Worm (Caenorhabditis elegans) whole organism, L4/young adult: Measurements from ENCODE around the gene srw-7.

Experiments
- W03F9.2 ChIP-seq: fragments of 150-350 bp; optimal IDR thresholded peaks from 2 replicates; lab custom pipeline; 2014; ENCODE audit warnings: missing biosample characterization, missing genetic modification characterization
- dao-5 ChIP-seq: sonication (generic microtip); optimal IDR thresholded peaks from 2 replicates; lab custom pipeline; 2016; ENCODE audit warnings: missing genotype, missing genetic modification characterization, moderate library complexity, missing compliant biosample characterization
- him-1 ChIP-seq: sonication (generic microtip); optimal IDR thresholded peaks from 2 replicates; lab custom pipeline; 2016; ENCODE audit warnings: missing genotype, missing genetic modification reagents, missing genetic modification characterization, missing compliant biosample characterization

The srw-7 gene

DNA sequence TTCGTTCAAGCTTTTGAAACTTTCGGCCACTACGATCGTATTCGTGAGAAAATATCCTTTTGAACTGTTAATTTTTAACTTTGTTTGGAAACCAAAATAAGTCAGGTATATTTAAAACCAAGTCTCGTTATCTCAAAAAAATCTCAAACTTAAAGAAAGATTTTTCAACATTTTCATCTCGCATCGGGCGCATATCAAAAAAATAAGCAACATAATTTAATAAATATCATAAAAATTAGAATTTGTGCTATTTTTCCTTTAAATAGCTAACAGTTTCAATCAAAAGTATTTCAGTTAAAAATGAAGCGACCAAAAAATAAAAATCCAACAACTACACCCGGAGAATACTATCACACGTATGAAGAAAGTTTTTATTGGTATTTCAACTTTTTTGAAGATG lies at the start of gene srw-7:
TSS of gene srw-7 (plus strand) at position 301 of the 400 bp plus-strand sequence.
- TF ChIP-seq W03F9.2 (tag; lab: Kevin White, UChicago) (no peak), him-1 (tag; lab: Kevin White, UChicago) (no peak), dao-5 (tag; lab: Kevin White, UChicago) (no peak)

DNA sequence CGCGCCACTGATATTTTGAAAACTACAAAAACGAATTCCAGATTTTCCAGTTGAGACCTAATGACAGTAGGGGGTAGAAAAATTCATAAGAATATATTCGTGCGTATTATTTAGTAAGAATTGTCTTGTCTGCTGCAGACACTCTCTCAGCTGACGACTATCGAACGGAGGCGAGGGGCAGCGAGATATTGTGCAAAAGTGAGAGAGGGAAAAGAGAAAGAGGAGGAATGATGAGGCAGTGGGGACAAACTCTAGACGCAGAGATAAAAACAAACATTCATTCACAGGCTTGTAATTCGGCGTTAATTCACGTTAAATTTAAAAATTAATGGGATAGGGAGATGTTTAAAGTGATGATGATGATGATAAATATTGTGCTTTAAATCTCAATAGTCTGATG lies 49.2 kb upstream of the srw-7 start, which contains the start of gene gid-7:
TSS of gene gid-7 (minus strand) at position 188 of the 400 bp plus-strand sequence.
- no peak for TF ChIP-seq W03F9.2 (tag; lab: Kevin White, UChicago)
- TF ChIP-seq dao-5 (tag; lab: Kevin White, UChicago) = no peak
- no peak for TF ChIP-seq him-1 (tag; lab: Kevin White, UChicago)

DNA sequence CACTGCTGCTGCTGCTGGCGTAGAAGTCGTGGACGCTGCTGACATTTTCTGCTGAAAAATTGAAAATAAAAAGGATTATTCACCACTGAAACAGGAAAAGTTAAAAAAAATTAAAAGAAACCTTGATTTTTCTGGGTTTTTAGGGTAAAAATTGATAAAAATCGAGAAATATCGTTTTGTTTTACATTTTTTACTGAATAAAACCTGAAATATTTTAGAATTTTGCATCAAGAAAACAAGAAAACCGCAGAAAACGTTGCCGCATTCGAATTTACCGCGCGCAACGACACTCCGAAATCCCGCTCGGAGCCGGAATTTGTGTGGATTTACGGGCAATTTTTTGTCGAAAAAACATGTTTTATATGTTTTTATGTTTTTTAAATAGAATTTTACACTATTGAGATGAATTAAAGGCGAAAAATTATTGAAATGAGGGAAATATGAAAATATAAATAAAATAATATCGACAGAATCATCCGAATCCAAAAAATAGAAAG lies 46.6 kb upstream of the srw-7 start, which contains the start of gene chk-1:
TSS of gene chk-1 (minus strand) at position 51 of the 497 bp plus-strand sequence.
- TF ChIP-seq him-1 (tag; lab: Kevin White, UChicago) = no peak
- TF ChIP-seq dao-5 (tag; lab: Kevin White, UChicago) = no peak
- no peak for TF ChIP-seq W03F9.2 (tag; lab: Kevin White, UChicago)

DNA sequence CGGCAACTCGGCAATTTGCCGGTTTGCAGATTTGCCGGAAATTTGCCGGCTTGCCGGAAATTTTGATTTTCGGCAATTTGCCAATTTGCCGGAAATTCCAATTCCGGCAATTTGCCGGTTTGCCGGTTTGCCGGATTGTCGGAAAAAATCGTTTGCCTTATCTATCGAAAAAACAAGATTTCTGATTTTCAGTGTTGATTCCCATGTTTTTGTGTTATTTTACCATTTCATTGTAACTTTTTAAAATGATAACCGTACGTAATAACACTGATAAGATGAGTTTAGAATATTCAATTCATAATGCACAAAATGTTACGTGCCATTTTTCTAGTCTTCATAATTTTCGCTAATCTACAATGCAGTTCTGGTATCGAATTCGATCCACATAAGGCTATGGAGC lies 45.2 kb upstream of the srw-7 start, which contains the start of gene oac-55:
TSS of gene oac-55 (plus strand) at position 301 of the 400 bp plus-strand sequence.
- no peak for TF ChIP-seq him-1 (tag; lab: Kevin White, UChicago)
- TF ChIP-seq W03F9.2 (tag; lab: Kevin White, UChicago) = no peak
- no peak for TF ChIP-seq dao-5 (tag; lab: Kevin White, UChicago)

DNA sequence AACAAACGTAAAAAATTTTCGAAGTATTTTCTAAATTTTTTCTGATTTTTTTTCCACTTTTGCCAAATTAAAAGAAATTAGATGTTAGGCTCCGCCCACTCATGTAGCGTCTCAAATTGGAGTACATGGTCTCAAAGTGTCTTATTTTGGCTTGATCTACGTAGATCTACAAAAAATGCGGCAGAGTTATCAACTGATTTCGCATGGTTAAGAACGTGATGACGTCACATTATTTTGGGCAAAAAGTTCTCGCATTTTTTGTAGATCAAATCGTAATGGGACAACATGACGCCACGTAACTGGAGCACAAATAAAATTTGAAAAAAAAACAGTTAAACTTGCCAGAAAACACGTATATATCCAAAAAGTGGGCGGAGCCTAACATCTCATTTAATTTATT lies 44.2 kb upstream of the srw-7 start:
- TF ChIP-seq W03F9.2 (tag; lab: Kevin White, UChicago) = no peak
- TF ChIP-seq dao-5 (tag; lab: Kevin White, UChicago) = no peak
- no peak for TF ChIP-seq him-1 (tag; lab: Kevin White, UChicago)

DNA sequence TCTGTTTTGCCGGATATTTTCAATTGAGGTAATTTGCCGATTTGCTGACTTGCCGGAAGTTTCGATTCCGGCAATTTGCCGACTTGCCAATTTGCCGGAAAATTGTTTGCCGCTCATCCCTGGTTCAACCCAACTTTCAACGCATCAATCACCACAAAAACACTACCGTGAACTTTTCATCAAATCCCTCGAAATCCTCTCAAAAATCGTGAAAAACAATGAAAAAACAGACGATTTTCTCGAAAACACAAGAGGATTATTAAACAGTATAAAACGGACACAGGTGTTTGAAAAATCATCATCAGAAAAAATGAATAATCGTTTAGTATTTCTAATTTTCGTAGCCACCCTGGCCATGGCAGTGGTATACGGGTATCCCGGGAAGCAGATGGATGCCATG lies 39.2 kb upstream of the srw-7 start, which contains the start of gene Y39H10A.1:
TSS of gene Y39H10A.1 (plus strand) at position 301 of the 400 bp plus-strand sequence.
- TF ChIP-seq him-1 (tag; lab: Kevin White, UChicago) = no peak
- TF ChIP-seq W03F9.2 (tag; lab: Kevin White, UChicago) = no peak
- no peak for TF ChIP-seq dao-5 (tag; lab: Kevin White, UChicago)

DNA sequence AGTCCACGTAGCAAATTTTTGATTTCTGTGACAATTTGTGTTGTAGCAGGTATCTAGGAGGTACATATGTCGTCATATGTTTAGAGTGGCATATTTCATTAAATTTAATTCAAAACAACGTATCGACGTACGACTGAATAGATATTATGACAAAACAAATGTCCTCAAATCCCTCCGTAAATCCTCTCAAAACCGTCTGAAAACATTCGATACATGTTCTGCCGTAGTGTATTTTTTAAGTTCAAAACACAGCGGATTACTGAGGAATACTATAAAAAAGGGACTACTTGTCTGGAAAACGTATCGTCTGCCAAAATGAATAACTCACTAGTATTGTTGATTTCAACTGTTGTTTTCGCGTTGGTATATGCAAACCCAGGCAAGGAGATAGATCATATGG lies 37.8 kb upstream of the srw-7 start, which contains the start of gene R08E5.4:
TSS of gene R08E5.4 (plus strand) at position 301 of the 400 bp plus-strand sequence.
- TF ChIP-seq him-1 (tag; lab: Kevin White, UChicago) = no peak
- TF ChIP-seq W03F9.2 (tag; lab: Kevin White, UChicago) = no peak
- no peak for TF ChIP-seq dao-5 (tag; lab: Kevin White, UChicago)

DNA sequence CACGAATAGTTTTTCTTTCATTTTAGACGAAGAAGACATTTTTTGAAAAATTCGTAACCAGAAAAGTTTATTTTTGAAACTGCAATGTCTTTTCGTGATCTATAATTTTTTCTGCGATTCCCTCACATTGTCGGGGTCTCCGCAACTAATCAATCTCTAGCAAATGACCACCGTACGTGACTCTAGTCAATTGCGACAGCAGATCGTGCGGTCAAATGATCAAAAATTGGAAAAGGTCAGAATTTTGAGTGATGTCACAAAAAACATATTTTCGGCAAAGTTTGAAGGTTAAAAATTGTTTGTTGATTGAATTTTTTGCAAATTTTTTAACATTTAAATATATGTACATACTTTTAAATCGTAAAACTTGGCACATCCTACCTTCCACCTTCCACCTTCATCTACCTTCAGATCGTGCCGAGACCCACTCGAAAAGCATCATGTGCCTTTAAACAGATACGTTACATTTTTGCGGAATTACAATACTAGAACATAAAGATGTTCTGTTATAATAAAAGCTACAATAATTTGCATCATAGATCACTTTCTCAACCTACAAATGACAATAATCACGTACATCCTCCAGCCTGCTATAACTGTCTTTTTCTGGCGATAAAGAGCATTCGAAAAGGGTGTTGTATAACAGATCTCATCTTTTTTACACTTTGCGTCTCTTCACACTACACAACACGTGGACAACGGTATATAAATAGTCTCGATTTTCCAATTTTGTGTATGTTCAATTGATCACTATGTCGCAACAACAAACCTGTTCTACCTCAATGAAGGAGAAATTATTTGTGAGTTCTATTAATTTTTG lies 34.4 kb upstream of the srw-7 start, which contains the start of the genes R08E5.1 and rips-1:
TSS of gene R08E5.1 (minus strand) at position 82 of the 820 bp plus-strand sequence.
TSS of gene rips-1 (plus strand) at position 585 of the 820 bp plus-strand sequence.
- TF ChIP-seq W03F9.2 (tag; lab: Kevin White, UChicago) (no peak), him-1 (tag; lab: Kevin White, UChicago) (no peak), dao-5 (tag; lab: Kevin White, UChicago) (no peak)

DNA sequence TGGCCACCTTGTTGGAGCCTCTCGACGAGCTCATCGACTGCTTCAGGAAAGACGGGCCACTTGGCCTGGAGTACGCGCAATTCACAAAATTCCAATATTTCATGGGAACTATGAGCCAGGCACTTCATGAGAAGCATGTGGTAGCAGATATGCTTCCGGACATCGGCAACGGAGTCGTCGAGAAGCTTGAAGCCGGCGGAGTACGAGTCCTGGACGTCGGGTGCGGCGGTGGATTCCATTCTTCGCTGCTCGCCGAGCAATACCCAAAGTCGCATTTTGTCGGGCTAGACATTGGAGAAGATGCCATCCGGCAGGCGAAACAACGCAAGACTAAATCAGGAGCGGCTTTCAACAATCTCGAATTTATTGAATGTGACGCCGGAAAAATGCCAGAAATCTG lies 32.4 kb upstream of the srw-7 start:
- TF ChIP-seq W03F9.2 (tag; lab: Kevin White, UChicago) (no peak), him-1 (tag; lab: Kevin White, UChicago) (no peak), dao-5 (tag; lab: Kevin White, UChicago) (no peak)

DNA sequence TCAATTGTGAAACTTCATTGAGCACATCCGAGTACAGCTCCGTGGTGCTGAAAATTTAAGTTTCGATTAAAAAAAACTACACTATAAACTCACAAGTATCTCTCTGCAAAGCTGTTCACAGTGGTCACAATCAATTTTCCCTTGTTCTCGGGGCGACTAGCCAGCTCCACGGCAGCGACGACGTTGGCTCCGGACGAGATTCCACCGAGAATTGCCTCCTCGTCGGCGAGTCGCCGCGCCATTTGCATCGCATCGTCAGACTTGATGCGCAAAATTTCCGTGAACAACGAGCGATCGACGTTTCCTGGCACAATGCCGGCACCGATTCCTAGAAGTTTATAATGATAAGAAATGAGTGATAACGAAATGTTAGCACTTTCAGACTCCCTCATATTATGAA lies 31.4 kb upstream of the srw-7 start:
- no peak for TF ChIP-seq him-1 (tag; lab: Kevin White, UChicago)
- TF ChIP-seq W03F9.2 (tag; lab: Kevin White, UChicago) = no peak
- no peak for TF ChIP-seq dao-5 (tag; lab: Kevin White, UChicago)

DNA sequence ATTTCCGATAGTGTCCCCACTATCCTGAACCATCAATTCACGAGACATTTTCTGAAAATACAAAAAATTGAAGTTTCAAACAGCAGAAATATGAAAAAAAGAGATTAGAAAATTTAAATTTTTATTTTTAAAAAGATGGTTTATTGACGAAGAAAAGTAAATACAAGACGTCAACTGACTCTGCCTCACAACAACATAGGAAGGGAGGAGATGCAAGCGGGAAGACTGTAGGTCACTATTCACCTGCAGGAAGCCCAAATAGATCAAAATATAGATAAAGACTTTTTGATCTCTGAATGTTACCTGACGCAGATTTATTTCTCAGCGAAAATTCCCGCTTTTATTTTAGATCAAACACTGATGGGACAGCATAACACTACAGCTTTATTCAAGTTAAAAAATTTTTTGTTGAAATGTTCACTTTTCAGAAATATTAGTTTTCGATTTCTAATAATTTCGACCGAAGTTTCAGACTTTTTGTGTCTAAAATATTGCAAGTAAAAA lies 29.9 kb upstream of the srw-7 start, which contains the start of gene cysl-3:
TSS of gene cysl-3 (minus strand) at position 51 of the 504 bp plus-strand sequence.
- TF ChIP-seq dao-5 (tag; lab: Kevin White, UChicago) (no peak), W03F9.2 (tag; lab: Kevin White, UChicago) (no peak), him-1 (tag; lab: Kevin White, UChicago) (no peak)

DNA sequence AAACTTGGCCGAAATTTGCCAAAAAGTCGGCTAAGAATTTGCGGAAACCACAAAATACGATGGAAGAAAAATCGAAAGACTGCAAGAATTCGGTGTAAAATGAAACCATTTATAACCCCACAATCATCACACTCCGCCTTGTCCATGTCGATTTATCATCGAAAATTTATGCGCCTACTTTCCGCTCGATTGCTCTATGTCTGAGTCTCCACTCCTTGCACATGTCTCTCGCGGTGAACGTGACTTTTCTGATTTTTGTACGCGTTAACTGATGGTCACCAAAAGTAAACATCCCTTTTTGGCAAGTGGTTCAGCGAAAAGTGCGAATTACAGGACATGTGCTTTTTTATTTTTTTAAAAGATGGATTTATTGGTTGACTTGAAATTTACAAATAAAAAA lies 29.1 kb upstream of the srw-7 start:
- no peak for TF ChIP-seq him-1 (tag; lab: Kevin White, UChicago)
- TF ChIP-seq W03F9.2 (tag; lab: Kevin White, UChicago) = no peak
- TF ChIP-seq dao-5 (tag; lab: Kevin White, UChicago) = no peak
